Fruit fly (Drosophila melanogaster) whole organism, embryonic: Measurements from ENCODE around the gene CG12310.

Experiments
- Bteb2 ChIP-seq: fragments of 200-800 bp; sonication (Bioruptor generic); optimal IDR thresholded peaks from 2 replicates; lab custom pipeline; 2016; ENCODE audit warnings: missing biosample characterization, missing genetic modification characterization
- CG11085 ChIP-seq: fragments of 200-800 bp; sonication (Bioruptor generic); IDR thresholded peaks from 2 replicates; pipeline ENCODE4 v1.3.6; 2022; ENCODE audit warnings: missing biosample characterization, missing genetic modification characterization
- CG17361 ChIP-seq: fragments of 200-800 bp; sonication (Bioruptor generic); IDR thresholded peaks from 3 replicates; pipeline ENCODE4 v1.3.6; 2022; ENCODE audit warnings: missing biosample characterization, missing genetic modification characterization
- Drgx ChIP-seq: fragments of 200-800 bp; sonication (Bioruptor generic); IDR thresholded peaks from 2 replicates; pipeline ENCODE4 v1.3.6; 2022; ENCODE audit warnings: missing biosample characterization, missing genetic modification characterization
- Xrp1 ChIP-seq: fragments of 200-800 bp; sonication (Bioruptor generic); IDR thresholded peaks from 2 replicates; pipeline ENCODE4 v1.3.6; 2022; ENCODE audit warnings: missing biosample characterization, missing genetic modification characterization
- bsh ChIP-seq, 2 experiments: fragments of 200-800 bp; sonication (Bioruptor generic); optimal IDR thresholded peaks; 2 replicates each; lab custom pipeline; 2017 to 2018; ENCODE audit warnings: mild to moderate bottlenecking in 2 of 2, missing biosample characterization in 2 of 2, missing genetic modification characterization in 2 of 2, moderate library complexity in 1 of 2
- ewg ChIP-seq: fragments of 200-800 bp; sonication (Bioruptor generic); optimal IDR thresholded peaks from 3 replicates; lab custom pipeline; 2017; ENCODE audit warnings: mild to moderate bottlenecking, missing biosample characterization, missing genetic modification reagents, missing genetic modification characterization
- lola ChIP-seq, 3 experiments: fragments of >200 bp in 2 of 3; fragments of 200-800 bp in 1 of 3; sonication (Bioruptor generic) in 1 of 3; optimal IDR thresholded peaks; 2 replicates each; lab custom pipeline; 2017 to 2019; ENCODE audit warnings: missing biosample characterization in 3 of 3, missing genetic modification characterization in 3 of 3, mild to moderate bottlenecking in 1 of 3, moderate library complexity in 1 of 3
- pros ChIP-seq: fragments of 200-800 bp; sonication (Bioruptor generic); optimal IDR thresholded peaks from 3 replicates; lab custom pipeline; 2019; ENCODE audit warnings: missing biosample characterization, mild to moderate bottlenecking, missing genetic modification characterization, moderate library complexity
- sens ChIP-seq: fragments of 200-800 bp; sonication (Bioruptor generic); peaks from one replicate; lab custom pipeline; 2016; ENCODE audit warnings: missing biosample characterization, missing genetic modification characterization
- zfh1 ChIP-seq: fragments of 200-800 bp; sonication (Bioruptor generic); IDR thresholded peaks from 3 replicates; pipeline ENCODE4 v1.3.6; 2022; ENCODE audit warnings: missing biosample characterization, missing genetic modification characterization

The CG12310 gene

DNA sequence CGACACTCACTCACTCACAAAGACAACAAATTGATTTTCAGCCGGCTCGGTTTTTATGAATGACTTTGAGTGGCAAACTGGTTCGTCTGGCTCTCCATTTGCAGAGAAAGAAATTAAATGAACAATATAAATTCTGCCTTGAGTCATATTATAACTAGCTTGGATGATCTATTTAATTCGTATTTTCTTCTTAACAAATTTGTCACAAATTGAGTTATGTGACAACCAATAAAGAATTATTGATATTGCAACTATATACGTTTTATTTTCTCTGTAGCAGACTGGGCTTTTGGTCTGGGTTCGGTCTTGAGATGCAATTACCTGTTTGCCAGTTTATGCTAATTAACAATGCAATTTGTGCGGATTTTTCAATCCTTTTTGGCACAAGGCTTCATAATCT lies 43.8 kb downstream of the CG12310 start (continued):
- TF ChIP-seq lola (GFP tag; optimal IDR thresholded peaks at IDR 0.05; lab: Kevin White, UChicago) (no peak), CG11085 (GFP tag; lab: Robert Waterston, UW) (no peak)

DNA sequence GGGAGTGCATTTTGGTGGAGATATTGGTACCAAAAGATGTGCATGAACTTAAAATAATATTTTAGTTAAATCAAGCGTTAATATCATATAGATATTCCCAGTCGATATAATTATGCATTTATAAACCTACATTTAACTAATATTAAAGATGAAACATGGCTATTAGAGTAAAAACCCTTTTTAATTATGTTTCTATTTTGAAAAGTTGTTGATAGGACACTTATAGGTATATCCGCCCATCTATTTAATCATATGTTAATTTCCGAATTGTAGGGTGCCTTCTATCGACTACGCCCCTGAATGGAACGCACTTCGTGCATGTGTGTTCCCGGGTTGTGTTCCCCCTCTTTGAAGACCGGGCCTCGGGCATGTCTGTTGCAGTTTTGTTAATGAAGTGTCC lies 44.8 kb downstream of the CG12310 start:
- TF ChIP-seq CG17361 (GFP tag; lab: Robert Waterston, UW) (0 out of 3 replicates have a peak, but pooled peaks have one; percentile 29), bsh (GFP tag; optimal IDR thresholded peaks at IDR 0.05; lab: Kevin White, UChicago) (peak in 1 of 2 experiments; percentile 42), sens (GFP tag; lab: Kevin White, UChicago) (peak; percentile 31), Bteb2 (GFP tag; lab: Kevin White, UChicago) (no peak)
- TF ChIP-seq, all 482 proteins: peak for 3

DNA sequence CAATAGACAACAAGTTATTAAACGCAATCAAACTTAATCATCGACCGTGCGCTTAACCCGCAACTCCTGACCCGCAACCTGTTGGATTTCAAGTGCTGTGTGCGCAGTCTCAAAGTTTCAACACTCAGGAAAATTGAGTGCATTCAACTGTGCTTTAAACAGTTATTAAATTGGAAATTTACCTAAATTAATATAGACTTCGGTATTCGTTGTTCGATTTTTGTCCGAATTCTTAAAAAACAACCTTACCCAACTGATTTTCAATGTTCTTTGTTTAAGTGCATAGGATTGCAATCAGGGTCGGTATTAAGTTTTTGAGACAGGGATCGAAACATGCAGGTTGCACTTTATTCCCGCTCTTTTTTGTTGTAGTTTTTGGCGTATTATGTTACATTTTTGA lies 45.5 kb downstream of the CG12310 start:
- no peak for TF ChIP-seq pros (GFP tag; lab: Kevin White, UChicago)
- peak; percentile 30; the same call in 1 of the 2 replicates for TF ChIP-seq Xrp1 (GFP tag; lab: Robert Waterston, UW)
- peak; percentile 17 for TF ChIP-seq ewg
- TF ChIP-seq Drgx, result peak; percentile 78
- 0 out of 3 replicates have a peak, but pooled peaks have one; percentile 12 for TF ChIP-seq zfh1 (GFP tag; lab: Robert Waterston, UW)
